Fruit fly (Drosophila melanogaster): ENCODE measurements around the gene CG9458.

CG9458 gene

dm6 chr3R:9777941-9778360 is 41.7 kb downstream of the CG9458 start, which contains the start of gene RpS29 (continued):
- TF ChIP-seq dsx (GFP tag; optimal IDR thresholded peaks at IDR 0.05; ENCODE audit: poor library complexity, severe bottlenecking) (peak; percentile 5), Hr4 (GFP tag; optimal IDR thresholded peaks at IDR 0.05) (peak; percentile 22), CG3032 (tag; optimal IDR thresholded peaks at IDR 0.05) (peak; percentile 47), CG8632 (GFP tag; optimal IDR thresholded peaks at IDR 0.05) (no peak), Ets96B (tag; optimal IDR thresholded peaks at IDR 0.05) (no peak), CG11762 (GFP tag; optimal IDR thresholded peaks at IDR 0.05; ENCODE audit: insufficient read depth) (no peak), Sox102F (GFP tag; optimal IDR thresholded peaks at IDR 0.05) (peak; percentile 50), svp (GFP tag) (peak; percentile 67), achi (GFP tag; optimal IDR thresholded peaks at IDR 0.05) (peak; percentile 29), CG1621 (tag; optimal IDR thresholded peaks at IDR 0.05) (peak; percentile 72), CG10631 (GFP tag; optimal IDR thresholded peaks at IDR 0.05) (peak; percentile 36), CG32006 (GFP tag; optimal IDR thresholded peaks at IDR 0.05) (no peak), CG10669 (GFP tag; optimal IDR thresholded peaks at IDR 0.05) (peak; percentile 10), Eip93F (GFP tag; optimal IDR thresholded peaks at IDR 0.05) (no peak), CG6854 (GFP tag; optimal IDR thresholded peaks at IDR 0.05) (peak; percentile 74), Smox (GFP tag; optimal IDR thresholded peaks at IDR 0.05) (no peak), CG6276 (GFP tag; optimal IDR thresholded peaks at IDR 0.05) (no peak), Hr39 (GFP tag; optimal IDR thresholded peaks at IDR 0.05) (peak; percentile 65), ss (GFP tag; optimal IDR thresholded peaks at IDR 0.05) (peak; percentile 38 to 71), fd59A (GFP tag; optimal IDR thresholded peaks at IDR 0.05) (no peak), Gug (GFP tag; IDR thresholded peaks at IDR 0.05) (no peak), vri (GFP tag; optimal IDR thresholded peaks at IDR 0.05) (peak; percentile 32), CG9139 (GFP tag; optimal IDR thresholded peaks at IDR 0.05) (peak; percentile 34), topi (GFP tag; optimal IDR thresholded peaks at IDR 0.05) (peak; percentile 76), Ets21C (GFP tag; optimal IDR thresholded peaks at IDR 0.05) (no peak), Met (GFP tag; optimal IDR thresholded peaks at IDR 0.05) (no peak), spab (GFP tag; optimal IDR thresholded peaks at IDR 0.05) (no peak), Eip75B (GFP tag; optimal IDR thresholded peaks at IDR 0.05) (peak; percentile 57), Blimp-1 (GFP tag; optimal IDR thresholded peaks at IDR 0.05) (peak; percentile 39), salr (GFP tag; optimal IDR thresholded peaks at IDR 0.05) (peak in 1 of 2 experiments; percentile 58)

dm6 chr3R:9774821-9775220 is 44.9 kb downstream of the CG9458 start, which contains the start of gene topi:
Gene topi, plus strand, starts transcription at chr3R:9775121.
- TF ChIP-seq acj6 (GFP tag; optimal IDR thresholded peaks at IDR 0.05), result no peak
- TF ChIP-seq CG3919 (GFP tag; optimal IDR thresholded peaks at IDR 0.05), result no peak
- no peak for TF ChIP-seq Sox102F (GFP tag; optimal IDR thresholded peaks at IDR 0.05)
- TF ChIP-seq CG11762 (GFP tag; optimal IDR thresholded peaks at IDR 0.05; ENCODE audit: insufficient read depth), result no peak
- no peak for TF ChIP-seq CG10669 (GFP tag; optimal IDR thresholded peaks at IDR 0.05)

dm6 chr3R:9774147-9774546 is 45.5 kb downstream of the CG9458 start, which contains the start of gene Whamy:
Gene Whamy, minus strand, starts transcription at chr3R:9774419.
- TF ChIP-seq svp (GFP tag) (peak; percentile 72), spab (GFP tag; optimal IDR thresholded peaks at IDR 0.05) (no peak), Hr39 (GFP tag; optimal IDR thresholded peaks at IDR 0.05) (no peak), Sox15 (GFP tag; optimal IDR thresholded peaks at IDR 0.05) (no peak), Eip93F (GFP tag; optimal IDR thresholded peaks at IDR 0.05) (no peak), CG6163 (GFP tag; IDR thresholded peaks at IDR 0.05) (no peak), Eip78C (GFP tag) (peak; percentile 26), CG1621 (tag; optimal IDR thresholded peaks at IDR 0.05) (no peak), Blimp-1 (GFP tag; optimal IDR thresholded peaks at IDR 0.05) (no peak), Sox14 (GFP tag; optimal IDR thresholded peaks at IDR 0.05) (no peak), CG32006 (GFP tag; optimal IDR thresholded peaks at IDR 0.05) (no peak), CG7368 (GFP tag; optimal IDR thresholded peaks at IDR 0.05) (no peak), CG16779 (tag; optimal IDR thresholded peaks at IDR 0.05) (peak; percentile 12), CG31627 (GFP tag; optimal IDR thresholded peaks at IDR 0.05) (no peak), Smox (GFP tag; optimal IDR thresholded peaks at IDR 0.05) (no peak), CG11762 (GFP tag; optimal IDR thresholded peaks at IDR 0.05; ENCODE audit: insufficient read depth) (no peak), Hr38 (GFP tag; optimal IDR thresholded peaks at IDR 0.05) (no peak), Ets21C (GFP tag; optimal IDR thresholded peaks at IDR 0.05) (no peak), topi (GFP tag; optimal IDR thresholded peaks at IDR 0.05) (peak; percentile 13), CG10669 (GFP tag; optimal IDR thresholded peaks at IDR 0.05) (no peak), vri (GFP tag; optimal IDR thresholded peaks at IDR 0.05) (peak; percentile 88), Gug (GFP tag; IDR thresholded peaks at IDR 0.05) (no peak), CG6854 (GFP tag; optimal IDR thresholded peaks at IDR 0.05) (no peak), achi (GFP tag; optimal IDR thresholded peaks at IDR 0.05) (no peak), Hr4 (GFP tag; optimal IDR thresholded peaks at IDR 0.05) (no peak), fkh (GFP tag; optimal IDR thresholded peaks at IDR 0.05) (no peak), CG34406 (GFP tag; optimal IDR thresholded peaks at IDR 0.05) (no peak), CG3919 (GFP tag; optimal IDR thresholded peaks at IDR 0.05) (no peak), net (GFP tag; optimal IDR thresholded peaks at IDR 0.05) (no peak), lz (GFP tag; optimal IDR thresholded peaks at IDR 0.05) (no peak), CG6808 (GFP tag; optimal IDR thresholded peaks at IDR 0.05) (no peak)
